Fruit fly (Drosophila melanogaster) whole organism, embryonic: ENCODE measurements around the gene CG12947.

Experiments
- ATbp ChIP-seq: fragments of 200-800 bp; sonication (Bioruptor generic); optimal IDR thresholded peaks from 2 replicates; lab custom pipeline; 2017; ENCODE audit warnings: missing biosample characterization, mild to moderate bottlenecking, missing genetic modification characterization, missing genetic modification reagents
- Atf3 ChIP-seq: fragments of 200-800 bp; sonication (Bioruptor generic); optimal IDR thresholded peaks from 3 replicates; lab custom pipeline; 2016; ENCODE audit warnings: missing biosample characterization, missing genetic modification characterization
- BEAF-32 ChIP-seq: fragments of 200-800 bp; sonication (Bioruptor generic); optimal IDR thresholded peaks from 3 replicates; lab custom pipeline; 2017; ENCODE audit warnings: missing biosample characterization, missing genetic modification characterization, mild to moderate bottlenecking, moderate library complexity, missing genetic modification reagents
- CG10274 ChIP-seq: fragments of 200-800 bp; sonication (Bioruptor generic); optimal IDR thresholded peaks from 3 replicates; lab custom pipeline; 2017; ENCODE audit warnings: missing biosample characterization, mild to moderate bottlenecking, missing genetic modification characterization
- CG11456 ChIP-seq: fragments of 200-800 bp; sonication (Bioruptor generic); IDR thresholded peaks from 3 replicates; pipeline ENCODE4 v1.3.6; 2022; ENCODE audit warnings: missing biosample characterization, missing genetic modification characterization
- CG13624 ChIP-seq: fragments of 200-800 bp; sonication (Bioruptor generic); optimal IDR thresholded peaks from 2 replicates; lab custom pipeline; 2016; ENCODE audit warnings: missing biosample characterization, missing genetic modification characterization
- CG14710 ChIP-seq: fragments of 200-800 bp; sonication (Bioruptor generic); optimal IDR thresholded peaks from 3 replicates; lab custom pipeline; 2019; ENCODE audit warnings: missing biosample characterization, mild to moderate bottlenecking, missing genetic modification characterization, moderate library complexity
- CG15514 ChIP-seq: fragments of 200-800 bp; sonication (Bioruptor generic); optimal IDR thresholded peaks from 3 replicates; lab custom pipeline; 2017; ENCODE audit warnings: missing biosample characterization, missing genetic modification characterization, mild to moderate bottlenecking, moderate library complexity, missing genetic modification reagents
- CG15601 ChIP-seq: fragments of 200-800 bp; sonication (Bioruptor generic); optimal IDR thresholded peaks from 3 replicates; lab custom pipeline; 2019; ENCODE audit warnings: missing biosample characterization, mild to moderate bottlenecking, missing genetic modification characterization, moderate library complexity
- CG16813 ChIP-seq: fragments of 200-800 bp; sonication (Bioruptor generic); IDR thresholded peaks from 3 replicates; pipeline ENCODE4 v1.3.6; 2022; ENCODE audit warnings: missing biosample characterization, missing genetic modification characterization; ENCODE audit not compliant: partially characterized antibody
- CG17612 ChIP-seq: fragments of 200-800 bp; sonication (Bioruptor generic); IDR thresholded peaks from 2 replicates; pipeline ENCODE4 v1.3.6; 2022; ENCODE audit warnings: missing biosample characterization, missing genetic modification characterization
- CG31441 ChIP-seq: fragments of 200-800 bp; sonication (Bioruptor generic); IDR thresholded peaks from 2 replicates; pipeline ENCODE4 v1.3.6; 2022; ENCODE audit warnings: missing biosample characterization, missing genetic modification characterization
- CG6765 ChIP-seq: fragments of 200-800 bp; sonication (Bioruptor generic); optimal IDR thresholded peaks from 3 replicates; lab custom pipeline; 2017; ENCODE audit warnings: missing biosample characterization, mild to moderate bottlenecking, missing genetic modification characterization
- CG7372 ChIP-seq: fragments of 200-800 bp; sonication (Bioruptor generic); IDR thresholded peaks from 2 replicates; pipeline ENCODE4 v1.3.6; 2022; ENCODE audit warnings: missing biosample characterization, missing genetic modification characterization
- CG7987 ChIP-seq: fragments of 200-800 bp; sonication (Bioruptor generic); optimal IDR thresholded peaks from 2 replicates; lab custom pipeline; 2018; ENCODE audit warnings: missing biosample characterization, mild to moderate bottlenecking, missing genetic modification characterization, moderate library complexity
- CG8290 ChIP-seq, 3 experiments: fragments of 200-800 bp; sonication (Bioruptor generic); optimal IDR thresholded peaks; 2 replicates each; lab custom pipeline; 2016 to 2019; ENCODE audit warnings: missing biosample characterization in 3 of 3, missing genetic modification characterization in 3 of 3, mild to moderate bottlenecking in 2 of 3, moderate library complexity in 1 of 3
- CG9797 ChIP-seq: fragments of 200-800 bp; sonication (Bioruptor generic); optimal IDR thresholded peaks from 3 replicates; lab custom pipeline; 2018; ENCODE audit warnings: missing biosample characterization, mild to moderate bottlenecking, missing genetic modification characterization
- D19B ChIP-seq: fragments of 200-800 bp; sonication (Bioruptor generic); optimal IDR thresholded peaks from 2 replicates; lab custom pipeline; 2017; ENCODE audit warnings: missing biosample characterization, mild to moderate bottlenecking, missing genetic modification characterization
- Drgx ChIP-seq: fragments of 200-800 bp; sonication (Bioruptor generic); IDR thresholded peaks from 2 replicates; pipeline ENCODE4 v1.3.6; 2022; ENCODE audit warnings: missing biosample characterization, missing genetic modification characterization
- E2f2 ChIP-seq: fragments of 200-800 bp; sonication (Bioruptor generic); IDR thresholded peaks from 2 replicates; pipeline ENCODE4 v1.3.6; 2022; ENCODE audit warnings: missing biosample characterization, missing genetic modification characterization
- Eip74EF ChIP-seq, 2 experiments: fragments of 200-800 bp in 1 of 2; fragments of >200 bp in 1 of 2; sonication (Bioruptor generic) in 1 of 2; optimal IDR thresholded peaks; 2 replicates each; lab custom pipeline; 2017 to 2019; ENCODE audit warnings: missing biosample characterization in 2 of 2, missing genetic modification characterization in 2 of 2, mild to moderate bottlenecking in 1 of 2, moderate library complexity in 1 of 2
- Ets65A ChIP-seq: fragments of 200-800 bp; sonication (Bioruptor generic); peaks from one replicate; lab custom pipeline; 2016; ENCODE audit warnings: missing biosample characterization, missing genetic modification characterization
- Fer1 ChIP-seq: fragments of 200-800 bp; sonication (Bioruptor generic); optimal IDR thresholded peaks from 2 replicates; lab custom pipeline; 2017; ENCODE audit warnings: missing biosample characterization, mild to moderate bottlenecking, missing genetic modification characterization
- HLH4C ChIP-seq: fragments of 200-800 bp; sonication (Bioruptor generic); IDR thresholded peaks from 3 replicates; pipeline ENCODE4 v1.3.6; 2022; ENCODE audit warnings: missing biosample characterization, missing genetic modification characterization; ENCODE audit not compliant: partially characterized antibody
- HmgZ ChIP-seq: fragments of 200-800 bp; sonication (Bioruptor generic); optimal IDR thresholded peaks from 2 replicates; lab custom pipeline; 2018; ENCODE audit warnings: missing biosample characterization, mild to moderate bottlenecking, missing genetic modification characterization
- MESR4 ChIP-seq: fragments of 200-800 bp; sonication (Bioruptor generic); optimal IDR thresholded peaks from 2 replicates; lab custom pipeline; 2018; ENCODE audit warnings: missing biosample characterization, mild to moderate bottlenecking, missing genetic modification characterization, moderate library complexity
- Nf-YB ChIP-seq: fragments of 200-800 bp; sonication (Bioruptor generic); optimal IDR thresholded peaks from 3 replicates; lab custom pipeline; 2019; ENCODE audit warnings: missing biosample characterization, mild to moderate bottlenecking, missing genetic modification characterization, moderate library complexity
- Nf-YC ChIP-seq: fragments of 200-800 bp; optimal IDR thresholded peaks from 3 replicates; lab custom pipeline; 2019; ENCODE audit warnings: missing biosample characterization, mild to moderate bottlenecking, missing genetic modification characterization, moderate library complexity
- Opbp ChIP-seq: fragments of 200-800 bp; sonication (Bioruptor generic); IDR thresholded peaks from 3 replicates; pipeline ENCODE4 v1.3.6; 2022; ENCODE audit warnings: missing biosample characterization, missing genetic modification characterization; ENCODE audit not compliant: partially characterized antibody
- Ravus ChIP-seq: fragments of 200-800 bp; sonication (Bioruptor generic); IDR thresholded peaks from 2 replicates; pipeline ENCODE4 v1.3.6; 2022; ENCODE audit warnings: missing biosample characterization, missing genetic modification characterization
- Sry-δ ChIP-seq: fragments of 200-800 bp; sonication (Bioruptor generic); optimal IDR thresholded peaks from 2 replicates; lab custom pipeline; 2016; ENCODE audit warnings: missing biosample characterization, missing genetic modification characterization
- bbx ChIP-seq: fragments of 200-800 bp; sonication (Bioruptor generic); IDR thresholded peaks from 2 replicates; pipeline ENCODE4 v1.3.6; 2022; ENCODE audit warnings: missing biosample characterization, missing genetic modification characterization; ENCODE audit not compliant: partially characterized antibody
- bowl ChIP-seq: fragments of 200-800 bp; sonication (Bioruptor generic); IDR thresholded peaks from 2 replicates; pipeline ENCODE4 v1.3.6; 2022; ENCODE audit warnings: missing biosample characterization, missing genetic modification characterization
- chinmo ChIP-seq: fragments of 200-800 bp; sonication (Bioruptor generic); IDR thresholded peaks from 4 replicates; pipeline ENCODE4 v1.3.6; 2022; ENCODE audit warnings: missing biosample characterization, missing genetic modification characterization; ENCODE audit not compliant: partially characterized antibody
- ci ChIP-seq: fragments of 200-800 bp; sonication (Bioruptor generic); IDR thresholded peaks from 3 replicates; pipeline ENCODE4 v1.3.6; 2022; ENCODE audit warnings: missing biosample characterization, missing genetic modification characterization
- fu2 ChIP-seq: fragments of 200-800 bp; sonication (Bioruptor generic); optimal IDR thresholded peaks from 2 replicates; lab custom pipeline; 2016; ENCODE audit warnings: missing biosample characterization, missing genetic modification characterization
- hkb ChIP-seq, 2 experiments: fragments of 200-800 bp in 1 of 2; fragments of >200 bp in 1 of 2; sonication (Bioruptor generic) in 1 of 2; IDR thresholded peaks in 1 of 2; optimal IDR thresholded peaks in 1 of 2; 2 replicates each; pipeline versions ENCODE4 v1.3.6 to Lab custom; 2017 to 2022; ENCODE audit warnings: missing biosample characterization in 1 of 2, missing genetic modification characterization in 1 of 2
- kay ChIP-seq: fragments of 200-800 bp; sonication (Bioruptor generic); optimal IDR thresholded peaks from 2 replicates; lab custom pipeline; 2016; ENCODE audit warnings: missing biosample characterization, missing genetic modification characterization
- knrl ChIP-seq: fragments of 200-800 bp; sonication (Bioruptor generic); IDR thresholded peaks from 3 replicates; pipeline ENCODE4 v1.3.6; 2022; ENCODE audit warnings: missing biosample characterization, missing genetic modification characterization; ENCODE audit not compliant: partially characterized antibody
- mam ChIP-seq: fragments of 200-800 bp; sonication (Bioruptor generic); optimal IDR thresholded peaks from 3 replicates; lab custom pipeline; 2016; ENCODE audit warnings: missing biosample characterization, missing genetic modification characterization
- nmo ChIP-seq: fragments of 200-800 bp; sonication (Bioruptor generic); optimal IDR thresholded peaks from 2 replicates; lab custom pipeline; 2018; ENCODE audit warnings: missing biosample characterization, mild to moderate bottlenecking, missing genetic modification characterization, moderate library complexity
- nom ChIP-seq: fragments of 200-800 bp; sonication (Bioruptor generic); optimal IDR thresholded peaks from 2 replicates; lab custom pipeline; 2017; ENCODE audit warnings: missing biosample characterization, missing genetic modification characterization, mild to moderate bottlenecking, moderate library complexity, missing genetic modification reagents
- org-1 ChIP-seq: fragments of 200-800 bp; sonication (Bioruptor generic); optimal IDR thresholded peaks from 2 replicates; lab custom pipeline; 2017; ENCODE audit warnings: missing biosample characterization, missing genetic modification characterization
- pzg ChIP-seq: fragments of 200-800 bp; sonication (Bioruptor generic); optimal IDR thresholded peaks from 3 replicates; lab custom pipeline; 2018; ENCODE audit warnings: missing biosample characterization, mild to moderate bottlenecking, missing genetic modification characterization, moderate library complexity
- ro ChIP-seq: fragments of 200-800 bp; sonication (Bioruptor generic); IDR thresholded peaks from 2 replicates; pipeline ENCODE4 v1.3.6; 2022; ENCODE audit warnings: missing biosample characterization, missing genetic modification characterization
- run ChIP-seq: fragments of 200-800 bp; sonication (Bioruptor generic); optimal IDR thresholded peaks from 3 replicates; lab custom pipeline; 2018; ENCODE audit warnings: missing biosample characterization, mild to moderate bottlenecking, missing genetic modification characterization
- wek ChIP-seq: fragments of 200-800 bp; sonication (Bioruptor generic); optimal IDR thresholded peaks from 3 replicates; lab custom pipeline; 2018; ENCODE audit warnings: missing biosample characterization, mild to moderate bottlenecking, missing genetic modification characterization, moderate library complexity

The CG12947 gene

DNA sequence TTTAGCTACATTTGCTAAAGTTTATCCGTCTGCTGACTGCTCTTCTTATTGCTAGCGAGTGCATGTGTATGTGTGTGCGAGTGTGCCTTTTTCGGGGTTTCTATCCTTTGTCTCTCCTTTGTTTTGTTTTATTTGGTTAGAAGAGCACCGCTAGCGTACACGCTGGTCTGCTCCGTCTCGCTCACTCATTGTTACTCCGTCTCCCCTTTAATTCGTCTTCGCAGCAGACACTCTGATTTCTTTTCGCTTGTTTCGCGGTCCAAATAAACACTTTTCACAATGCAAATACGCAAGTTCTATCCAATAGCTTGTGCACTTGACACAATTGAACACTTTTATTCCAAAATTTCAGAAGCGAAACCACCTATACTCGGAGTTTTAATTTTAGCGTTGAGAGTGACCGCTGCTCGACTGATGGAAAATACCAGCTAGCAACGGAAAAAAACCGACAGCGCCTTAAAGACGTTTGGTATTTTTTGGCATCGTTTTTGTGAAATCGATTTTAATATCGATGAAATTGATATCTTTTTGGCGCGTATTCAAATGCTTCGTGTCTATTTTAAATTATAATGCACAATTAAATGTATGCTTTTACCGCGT is 29.2 kb downstream of the CG12947 start, which contains the start of gene FBXO11 (continued):
- TF ChIP-seq CG9797 (peak; percentile 89), kay (no peak), BEAF-32 (GFP tag; lab: Kevin White, UChicago) (peak; percentile 67), CG7372 (no peak), CG14710 (peak; percentile 36), CG10274 (no peak), fu2 (GFP tag; lab: Kevin White, UChicago) (peak; percentile 14), CG17612 (no peak), Atf3 (GFP tag; lab: Kevin White, UChicago) (no peak), CG15514 (peak; percentile 40), chinmo (peak; percentile 69; the same call in 1 of the 4 replicates), knrl (GFP tag; lab: Robert Waterston, UW) (peak; percentile 22; the same call in 1 of the 3 replicates), HmgZ (tag; lab: Kevin White, UChicago) (peak; percentile 34), ci (GFP tag; lab: Robert Waterston, UW) (peak; percentile 8; the same call in 1 of the 3 replicates), MESR4 (GFP tag; lab: Kevin White, UChicago) (peak; percentile 98), CG8290 (GFP tag; optimal IDR thresholded peaks at IDR 0.05; lab: Kevin White, UChicago) (peak; percentile 7), CG8290 (tag; optimal IDR thresholded peaks at IDR 0.05; lab: Kevin White, UChicago) (no peak), CG6765 (GFP tag; lab: Kevin White, UChicago) (no peak), CG16813 (GFP tag; lab: Robert Waterston, UW) (peak; percentile 18; the same call in 1 of the 3 replicates), HLH4C (GFP tag; lab: Robert Waterston, UW) (peak; percentile 52; the same call in 2 of the 3 replicates), Ravus (GFP tag; lab: Robert Waterston, UW) (no peak), Ets65A (no peak), CG11456 (GFP tag; lab: Robert Waterston, UW) (no peak), Sry-δ (GFP tag; lab: Kevin White, UChicago) (peak; percentile 60), D19B (GFP tag; lab: Kevin White, UChicago) (no peak), Fer1 (GFP tag; lab: Kevin White, UChicago) (peak; percentile 33), run (peak; percentile 47), nmo (GFP tag; lab: Kevin White, UChicago) (peak; percentile 52), pzg (GFP tag; lab: Kevin White, UChicago) (peak; percentile 88), Nf-YC (tag; lab: Kevin White, UChicago) (peak; percentile 90), mam (GFP tag; lab: Kevin White, UChicago) (no peak), nom (peak; percentile 90), Eip74EF (GFP tag; optimal IDR thresholded peaks at IDR 0.05; lab: Kevin White, UChicago) (no peak), hkb (optimal IDR thresholded peaks at IDR 0.05; lab: Kevin White, UChicago) (peak; percentile 72), hkb (GFP tag; IDR thresholded peaks at IDR 0.05; lab: Robert Waterston, UW) (no peak), CG13624 (GFP tag; lab: Kevin White, UChicago) (peak; percentile 25), CG31441 (0 out of 2 replicates have a peak, but pooled peaks have one; percentile 40), E2f2 (GFP tag; lab: Robert Waterston, UW) (peak; percentile 95), Drgx (GFP tag; lab: Robert Waterston, UW) (peak; percentile 76), ATbp (GFP tag; lab: Kevin White, UChicago) (no peak), Opbp (0 out of 3 replicates have a peak, but pooled peaks have one; percentile 34), wek (GFP tag; lab: Kevin White, UChicago) (peak; percentile 23), bowl (GFP tag; lab: Robert Waterston, UW) (no peak), CG7987 (peak; percentile 12), ro (GFP tag; lab: Robert Waterston, UW) (no peak), bbx (GFP tag; lab: Robert Waterston, UW) (peak; percentile 22; the same call in 1 of the 2 replicates), Nf-YB (GFP tag; lab: Kevin White, UChicago) (peak; percentile 72), org-1 (GFP tag; lab: Kevin White, UChicago) (no peak), CG15601 (peak; percentile 45)
